Fruit fly (Drosophila melanogaster) whole organism, embryonic: ENCODE data around the gene CG13690.

Experiments
- Awh ChIP-seq: fragments of 200-800 bp; sonication (Bioruptor generic); IDR thresholded peaks from 2 replicates; pipeline ENCODE4, ENCODE4 v1.3.6; 2022; ENCODE audit warnings: missing biosample characterization, missing genetic modification characterization
- Blimp-1 ChIP-seq: fragments of 200-800 bp; sonication (Bioruptor generic); optimal IDR thresholded peaks from 3 replicates; lab custom pipeline; 2018; ENCODE audit warnings: missing biosample characterization, missing genetic modification characterization, mild to moderate bottlenecking, moderate library complexity, missing genetic modification reagents
- BtbVII ChIP-seq: fragments of 200-800 bp; sonication (Bioruptor generic); optimal IDR thresholded peaks from 3 replicates; lab custom pipeline; 2017; ENCODE audit warnings: missing biosample characterization, mild to moderate bottlenecking, missing genetic modification characterization
- CG10209 ChIP-seq: fragments of 200-800 bp; sonication (Bioruptor generic); optimal IDR thresholded peaks from 3 replicates; lab custom pipeline; 2017; ENCODE audit warnings: missing biosample characterization, mild to moderate bottlenecking, missing genetic modification characterization, missing genetic modification reagents
- CG10274 ChIP-seq: fragments of 200-800 bp; sonication (Bioruptor generic); optimal IDR thresholded peaks from 3 replicates; lab custom pipeline; 2017; ENCODE audit warnings: missing biosample characterization, mild to moderate bottlenecking, missing genetic modification characterization
- CG11723 ChIP-seq: fragments of 200-800 bp; sonication (Bioruptor generic); optimal IDR thresholded peaks from 2 replicates; lab custom pipeline; 2017; ENCODE audit warnings: missing biosample characterization, mild to moderate bottlenecking, missing genetic modification characterization
- CG12071 ChIP-seq: fragments of 200-800 bp; sonication (Bioruptor generic); optimal IDR thresholded peaks from 3 replicates; lab custom pipeline; 2018; ENCODE audit warnings: missing biosample characterization, mild to moderate bottlenecking, missing genetic modification characterization
- CG13624 ChIP-seq: fragments of 200-800 bp; sonication (Bioruptor generic); optimal IDR thresholded peaks from 2 replicates; lab custom pipeline; 2016; ENCODE audit warnings: missing biosample characterization, missing genetic modification characterization
- CG13894 ChIP-seq: fragments of 200-800 bp; sonication (Bioruptor generic); optimal IDR thresholded peaks from 3 replicates; lab custom pipeline; 2018; ENCODE audit warnings: missing biosample characterization, mild to moderate bottlenecking, missing genetic modification characterization, moderate library complexity
- CG17568 ChIP-seq: fragments of 200-800 bp; sonication (Bioruptor generic); optimal IDR thresholded peaks from 2 replicates; lab custom pipeline; 2018; ENCODE audit warnings: missing biosample characterization, mild to moderate bottlenecking, missing genetic modification characterization, moderate library complexity
- CG18262 ChIP-seq: fragments of 200-800 bp; optimal IDR thresholded peaks from 3 replicates; lab custom pipeline; 2019; ENCODE audit warnings: missing biosample characterization, mild to moderate bottlenecking, missing genetic modification characterization, moderate library complexity
- CG2120 ChIP-seq: fragments of 200-800 bp; sonication (Bioruptor generic); optimal IDR thresholded peaks from 3 replicates; lab custom pipeline; 2016; ENCODE audit warnings: missing biosample characterization, missing genetic modification characterization
- CG2202 ChIP-seq: fragments of 200-800 bp; sonication (Bioruptor generic); optimal IDR thresholded peaks from 2 replicates; lab custom pipeline; 2018; ENCODE audit warnings: missing biosample characterization, mild to moderate bottlenecking, missing genetic modification characterization
- CG2889 ChIP-seq: fragments of 200-800 bp; sonication (Bioruptor generic); IDR thresholded peaks from 3 replicates; pipeline ENCODE4 v1.3.6; 2022; ENCODE audit warnings: missing biosample characterization, missing genetic modification characterization
- CG34422 ChIP-seq: fragments of 200-800 bp; sonication (Bioruptor generic); IDR thresholded peaks from 3 replicates; pipeline ENCODE4 v1.3.6; 2022; ENCODE audit warnings: missing biosample characterization, missing genetic modification characterization
- CG7839 ChIP-seq: fragments of 200-800 bp; sonication (Bioruptor generic); optimal IDR thresholded peaks from 3 replicates; lab custom pipeline; 2018; ENCODE audit warnings: missing biosample characterization, mild to moderate bottlenecking, missing genetic modification characterization, moderate library complexity
- CG7928 ChIP-seq: fragments of 200-800 bp; sonication (Bioruptor generic); optimal IDR thresholded peaks from 2 replicates; lab custom pipeline; 2017; ENCODE audit warnings: missing biosample characterization, mild to moderate bottlenecking, missing genetic modification characterization
- CG9727 ChIP-seq: fragments of 200-800 bp; sonication (Bioruptor generic); optimal IDR thresholded peaks from 3 replicates; lab custom pipeline; 2017; ENCODE audit warnings: missing biosample characterization, mild to moderate bottlenecking, missing genetic modification characterization
- CHES-1-like ChIP-seq: fragments of 200-800 bp; sonication (Bioruptor generic); optimal IDR thresholded peaks from 2 replicates; lab custom pipeline; 2016; ENCODE audit warnings: missing biosample characterization, missing genetic modification characterization
- CTCF ChIP-seq: fragments of 200-800 bp; sonication (Bioruptor generic); optimal IDR thresholded peaks from 2 replicates; lab custom pipeline; 2017; ENCODE audit warnings: missing biosample characterization, mild to moderate bottlenecking, missing genetic modification characterization, moderate library complexity
- Dll ChIP-seq: fragments of 200-800 bp; sonication (Bioruptor generic); IDR thresholded peaks from 4 replicates; pipeline ENCODE4 v1.3.6; 2022; ENCODE audit warnings: missing biosample characterization, missing genetic modification characterization; ENCODE audit not compliant: partially characterized antibody
- Ets65A ChIP-seq: fragments of 200-800 bp; sonication (Bioruptor generic); peaks from one replicate; lab custom pipeline; 2016; ENCODE audit warnings: missing biosample characterization, missing genetic modification characterization
- HHEX ChIP-seq: fragments of 200-800 bp; sonication (Bioruptor generic); optimal IDR thresholded peaks from 3 replicates; lab custom pipeline; 2017; ENCODE audit warnings: missing biosample characterization, mild to moderate bottlenecking, missing genetic modification characterization, missing genetic modification reagents
- Med ChIP-seq: fragments of 200-800 bp; sonication (Bioruptor generic); peaks from one replicate; lab custom pipeline; 2016; ENCODE audit warnings: missing biosample characterization, missing genetic modification characterization, mild to moderate bottlenecking, inconsistent platforms, moderate library complexity
- Oli ChIP-seq: fragments of 200-800 bp; sonication (Bioruptor generic); optimal IDR thresholded peaks from 2 replicates; lab custom pipeline; 2018; ENCODE audit warnings: missing biosample characterization, mild to moderate bottlenecking, missing genetic modification characterization, moderate library complexity
- Spps ChIP-seq: fragments of 200-800 bp; sonication (Bioruptor generic); optimal IDR thresholded peaks from 2 replicates; lab custom pipeline; 2018; ENCODE audit warnings: missing biosample characterization, mild to moderate bottlenecking, missing genetic modification characterization
- az2 ChIP-seq: fragments of 200-800 bp; sonication (Bioruptor generic); optimal IDR thresholded peaks from 3 replicates; lab custom pipeline; 2016; ENCODE audit warnings: missing biosample characterization, missing genetic modification characterization
- btn ChIP-seq: fragments of 200-800 bp; sonication (Bioruptor generic); optimal IDR thresholded peaks from 2 replicates; lab custom pipeline; 2016; ENCODE audit warnings: missing biosample characterization, missing genetic modification characterization
- chm ChIP-seq: fragments of 200-800 bp; sonication (Bioruptor generic); IDR thresholded peaks from 2 replicates; pipeline ENCODE4 v1.3.6; 2022; ENCODE audit warnings: missing biosample characterization, missing genetic modification characterization
- ci ChIP-seq: fragments of 200-800 bp; sonication (Bioruptor generic); IDR thresholded peaks from 3 replicates; pipeline ENCODE4 v1.3.6; 2022; ENCODE audit warnings: missing biosample characterization, missing genetic modification characterization
- crp ChIP-seq, 2 experiments: fragments of 200-800 bp; sonication (Bioruptor generic); optimal IDR thresholded peaks; 2 replicates in 1 of 2; 3 replicates in 1 of 2; lab custom pipeline; 2017; ENCODE audit warnings: missing biosample characterization in 2 of 2, missing genetic modification characterization in 2 of 2, mild to moderate bottlenecking in 1 of 2, moderate library complexity in 1 of 2
- dm ChIP-seq: fragments of 200-800 bp; sonication (Bioruptor generic); optimal IDR thresholded peaks from 3 replicates; lab custom pipeline; 2016; ENCODE audit warnings: missing biosample characterization, missing genetic modification characterization
- hbn ChIP-seq: fragments of 200-800 bp; sonication (Bioruptor generic); IDR thresholded peaks from 2 replicates; pipeline ENCODE4 v1.3.6; 2022; ENCODE audit warnings: missing biosample characterization, missing genetic modification characterization; ENCODE audit not compliant: partially characterized antibody
- jumu ChIP-seq: fragments of 200-800 bp; sonication (Bioruptor generic); optimal IDR thresholded peaks from 3 replicates; lab custom pipeline; 2016; ENCODE audit warnings: missing biosample characterization, missing genetic modification characterization
- lilli ChIP-seq: fragments of 200-800 bp; sonication (Bioruptor generic); optimal IDR thresholded peaks from 3 replicates; lab custom pipeline; 2016; ENCODE audit warnings: missing biosample characterization, missing genetic modification characterization
- lmd ChIP-seq: fragments of 200-800 bp; sonication (Bioruptor generic); IDR thresholded peaks from 2 replicates; pipeline ENCODE4 v1.3.6; 2022; ENCODE audit warnings: missing biosample characterization, missing genetic modification characterization
- mam ChIP-seq: fragments of 200-800 bp; sonication (Bioruptor generic); optimal IDR thresholded peaks from 3 replicates; lab custom pipeline; 2016; ENCODE audit warnings: missing biosample characterization, missing genetic modification characterization
- nau ChIP-seq: fragments of 200-800 bp; sonication (Bioruptor generic); optimal IDR thresholded peaks from 3 replicates; lab custom pipeline; 2017; ENCODE audit warnings: missing biosample characterization, mild to moderate bottlenecking, missing genetic modification characterization, missing genetic modification reagents
- otp ChIP-seq: fragments of 200-800 bp; sonication (Bioruptor generic); IDR thresholded peaks from 3 replicates; pipeline ENCODE4, ENCODE4 v1.3.6; 2022; ENCODE audit warnings: missing biosample characterization, missing genetic modification characterization
- rib ChIP-seq: fragments of 200-800 bp; sonication (Bioruptor generic); IDR thresholded peaks from 2 replicates; pipeline ENCODE4 v1.3.6; 2022; ENCODE audit warnings: missing biosample characterization, missing genetic modification characterization
- row ChIP-seq: fragments of 200-800 bp; sonication (Bioruptor generic); IDR thresholded peaks from 3 replicates; pipeline ENCODE4 v1.3.6; 2022; ENCODE audit warnings: missing biosample characterization, missing genetic modification characterization
- sd ChIP-seq: fragments of 200-800 bp; sonication (Bioruptor generic); optimal IDR thresholded peaks from 3 replicates; lab custom pipeline; 2018; ENCODE audit warnings: missing biosample characterization, mild to moderate bottlenecking, missing genetic modification characterization, moderate library complexity
- sens ChIP-seq: fragments of 200-800 bp; sonication (Bioruptor generic); peaks from one replicate; lab custom pipeline; 2016; ENCODE audit warnings: missing biosample characterization, missing genetic modification characterization
- sr ChIP-seq: fragments of 200-800 bp; sonication (Bioruptor generic); IDR thresholded peaks from 3 replicates; pipeline ENCODE4 v1.3.6; 2022; ENCODE audit warnings: missing biosample characterization, missing genetic modification characterization
- tgo ChIP-seq: fragments of 200-800 bp; sonication (Bioruptor generic); IDR thresholded peaks from 3 replicates; pipeline ENCODE4 v1.3.6; 2022; ENCODE audit warnings: missing biosample characterization, missing genetic modification characterization
- unpg ChIP-seq: fragments of 200-800 bp; sonication (Bioruptor generic); optimal IDR thresholded peaks from 3 replicates; lab custom pipeline; 2018; ENCODE audit warnings: missing biosample characterization, mild to moderate bottlenecking, missing genetic modification characterization, moderate library complexity
- zf30C ChIP-seq: fragments of 200-800 bp; sonication (Bioruptor generic); optimal IDR thresholded peaks from 3 replicates; lab custom pipeline; 2018; ENCODE audit warnings: missing biosample characterization, mild to moderate bottlenecking, missing genetic modification characterization

The CG13690 gene

dm6 chr2L:427338-428234 lies 8.1 kb upstream of the CG13690 start (continued):
- TF ChIP-seq row (GFP tag; lab: Robert Waterston, UW) = peak; percentile 55; the same call in 2 of the 3 replicates
- peak; percentile 6 for TF ChIP-seq lilli
- peak; percentile 23 for TF ChIP-seq jumu (GFP tag; lab: Kevin White, UChicago)
- TF ChIP-seq CG2889 (GFP tag; lab: Robert Waterston, UW) = no peak
- TF ChIP-seq ci (GFP tag; lab: Robert Waterston, UW) = peak; percentile 66; the same call in 1 of the 3 replicates
- TF ChIP-seq CG9727 (GFP tag; lab: Kevin White, UChicago) = peak; percentile 21
- TF ChIP-seq az2 (GFP tag; lab: Kevin White, UChicago) = peak; percentile 16
- TF ChIP-seq otp (GFP tag; lab: Robert Waterston, UW) = no peak
- no peak for TF ChIP-seq nau (GFP tag; lab: Kevin White, UChicago)
- peak; percentile 27 for TF ChIP-seq CHES-1-like (GFP tag; lab: Kevin White, UChicago)
- no peak for TF ChIP-seq CG7928 (GFP tag; lab: Kevin White, UChicago)
- peak; percentile 8 for TF ChIP-seq CG2120 (GFP tag; lab: Kevin White, UChicago)
- TF ChIP-seq HHEX (GFP tag; lab: Kevin White, UChicago) = no peak
- peak; percentile 76 for TF ChIP-seq sens (GFP tag; lab: Kevin White, UChicago)
- TF ChIP-seq chm (GFP tag; lab: Robert Waterston, UW) = peak; percentile 24; the same call in 1 of the 2 replicates
- peak; percentile 28; the same call in 1 of the 3 replicates for TF ChIP-seq tgo
- TF ChIP-seq CG11723 = no peak
- TF ChIP-seq sr (GFP tag; lab: Robert Waterston, UW) = no peak
- no peak for TF ChIP-seq CG13894 (tag; lab: Kevin White, UChicago)
- no peak for TF ChIP-seq btn (GFP tag; lab: Kevin White, UChicago)
- TF ChIP-seq Oli (tag; lab: Kevin White, UChicago) = no peak

- TF ChIP-seq Med (GFP tag; lab: Kevin White, UChicago) (peak; percentile 17), CG10274 (GFP tag; lab: Kevin White, UChicago) (no peak)
Measured at dm6 chr2L:426449-426848, 7.0 kb upstream of the CG13690 start.

- peak; percentile 76 for TF ChIP-seq Med (GFP tag; lab: Kevin White, UChicago)
- TF ChIP-seq CG18262 (tag; lab: Kevin White, UChicago) = no peak
- no peak for TF ChIP-seq zf30C (GFP tag; lab: Kevin White, UChicago)
- no peak for TF ChIP-seq hbn
- peak; percentile 34 for TF ChIP-seq sens (GFP tag; lab: Kevin White, UChicago)
- TF ChIP-seq CTCF = no peak
- no peak for TF ChIP-seq CG13624 (GFP tag; lab: Kevin White, UChicago)
- TF ChIP-seq CG17568 = peak; percentile 31
- peak; percentile 3 for TF ChIP-seq CG2202
- TF ChIP-seq CG10209 (GFP tag; lab: Kevin White, UChicago) = peak; percentile 1
- peak; percentile 8 for TF ChIP-seq Blimp-1
- peak; percentile 3 for TF ChIP-seq unpg (GFP tag; lab: Kevin White, UChicago)
- TF ChIP-seq mam (GFP tag; lab: Kevin White, UChicago) = no peak
- TF ChIP-seq CG34422 (GFP tag; lab: Robert Waterston, UW) = no peak
- TF ChIP-seq Ets65A (GFP tag; lab: Kevin White, UChicago) = no peak
- no peak for TF ChIP-seq rib (GFP tag; lab: Robert Waterston, UW)
- no peak for TF ChIP-seq Dll
- no peak for TF ChIP-seq crp (GFP tag; optimal IDR thresholded peaks at IDR 0.05; lab: Kevin White, UChicago)
- peak; percentile 55 for TF ChIP-seq CG12071 (GFP tag; lab: Kevin White, UChicago)
- TF ChIP-seq BtbVII (GFP tag; lab: Kevin White, UChicago) = peak; percentile 39
- TF ChIP-seq Awh = no peak
- no peak for TF ChIP-seq lmd (GFP tag; lab: Robert Waterston, UW)
- TF ChIP-seq CG7839 (tag; lab: Kevin White, UChicago) = peak; percentile 1
- TF ChIP-seq sd = peak; percentile 90
- no peak for TF ChIP-seq Spps (tag; lab: Kevin White, UChicago)
- TF ChIP-seq dm (GFP tag; lab: Kevin White, UChicago) = no peak
Measured at dm6 chr2L:425491-425890, 6.0 kb upstream of the CG13690 start.
